Fruit fly (Drosophila melanogaster): ENCODE data around the gene CG45095.

DNA sequence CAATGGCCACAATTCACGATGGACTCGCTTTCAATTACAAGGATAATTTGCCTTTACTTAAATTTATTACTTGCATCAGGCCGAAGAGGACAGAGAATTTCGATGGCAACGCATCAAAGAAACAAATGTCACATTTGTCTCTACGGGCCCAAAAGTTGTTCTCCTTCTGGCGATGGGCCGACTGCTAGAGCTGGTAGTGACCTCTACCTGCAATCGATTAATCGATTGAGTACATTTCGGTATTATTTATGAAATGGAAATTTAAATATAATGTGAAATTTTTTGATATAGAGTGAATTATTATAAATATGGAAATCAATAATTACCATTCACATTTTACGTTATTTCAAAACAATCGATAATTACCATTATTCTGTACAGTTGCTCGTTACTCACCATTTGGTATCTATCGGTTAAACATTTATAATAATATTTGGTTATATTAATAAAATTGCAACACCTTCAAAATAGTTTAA, 20.4 kb downstream of the CG45095 start, which contains the start of the genes CG31510 and TTLL5:
- TF ChIP-seq CG12768 (GFP tag; optimal IDR thresholded peaks at IDR 0.05) (no peak), tj (GFP tag; optimal IDR thresholded peaks at IDR 0.05) (no peak), kay (GFP tag; ENCODE audit: borderline replicate concordance) (no peak), CG11617 (GFP tag; optimal IDR thresholded peaks at IDR 0.05) (no peak), CG14711 (tag; optimal IDR thresholded peaks at IDR 0.05) (no peak), cnc (optimal IDR thresholded peaks at IDR 0.05) (no peak), CG1620 (GFP tag; optimal IDR thresholded peaks at IDR 0.05) (no peak), pad (GFP tag; optimal IDR thresholded peaks at IDR 0.05) (no peak)

All from whole organism, adult.